Worm (Caenorhabditis elegans) whole organism, early embryonic: ENCODE measurements around the gene fmo-3.

Experiments
- B0310.2 ChIP-seq: sonication (generic microtip); optimal IDR thresholded peaks from 2 replicates; lab custom pipeline; 2016; ENCODE audit warnings: mild to moderate bottlenecking, missing genetic modification characterization, missing compliant biosample characterization
- F13C5.2 ChIP-seq: sonication (generic microtip); optimal IDR thresholded peaks from 2 replicates; lab custom pipeline; 2017; ENCODE audit warnings: mild to moderate bottlenecking, missing genetic modification characterization, inconsistent platforms, missing compliant biosample characterization
- ama-1 ChIP-seq: fragments of 150-350 bp; optimal IDR thresholded peaks from 2 replicates; lab custom pipeline; 2014
- ceh-36 ChIP-seq: sonication (generic microtip); optimal IDR thresholded peaks from 2 replicates; lab custom pipeline; 2016; ENCODE audit warnings: missing genetic modification characterization, inconsistent platforms, missing compliant biosample characterization
- scrt-1 ChIP-seq: fragments of 200-800 bp; sonication (Bioruptor generic); IDR thresholded peaks from 2 replicates; pipeline ENCODE4 v1.3.6; 2022; ENCODE audit warnings: missing genetic modification characterization, missing compliant biosample characterization
- tbx-11 ChIP-seq: fragments of 200-800 bp; sonication (Bioruptor generic); IDR thresholded peaks from 2 replicates; pipeline ENCODE4 v1.3.6; 2022; ENCODE audit warnings: missing genetic modification characterization, missing compliant biosample characterization

- TF ChIP-seq ama-1 (lab: Kevin White, UChicago) (no peak), tbx-11 (GFP tag; lab: Robert Waterston, UW) (no peak), scrt-1 (no peak), B0310.2 (no peak), F13C5.2 (no peak), ceh-36 (tag; lab: Kevin White, UChicago) (no peak)
These were observed 38.8 kb downstream of the fmo-3 start for ce11 chrIII:10733300-10733699.
